Worm (Caenorhabditis elegans) whole organism, L1 larva: Measurements from ENCODE around the gene F36D3.14.

Experiments
- aly-2 ChIP-seq: fragments of 150-350 bp; optimal IDR thresholded peaks from 2 replicates; lab custom pipeline; 2014; ENCODE audit warnings: missing biosample characterization, missing genetic modification characterization
- nhr-11 ChIP-seq: fragments of 150-350 bp; optimal IDR thresholded peaks from 2 replicates; lab custom pipeline; 2014; ENCODE audit warnings: missing biosample characterization, missing genetic modification characterization
- nhr-237 ChIP-seq: fragments of 150-350 bp; optimal IDR thresholded peaks from 2 replicates; lab custom pipeline; 2014; ENCODE audit warnings: missing biosample characterization, missing genetic modification characterization
- nhr-71 ChIP-seq: sonication (generic microtip); optimal IDR thresholded peaks from 2 replicates; lab custom pipeline; 2016; ENCODE audit warnings: mild to moderate bottlenecking, missing genetic modification characterization, moderate library complexity, missing compliant biosample characterization
- pqm-1 ChIP-seq: sonication (generic microtip); optimal IDR thresholded peaks from 3 replicates; lab custom pipeline; 2017; ENCODE audit warnings: missing biosample characterization, missing genetic modification characterization
- skn-1 ChIP-seq: fragments of 150-350 bp; optimal IDR thresholded peaks from 2 replicates; lab custom pipeline; 2014; ENCODE audit warnings: missing biosample characterization, missing genetic modification characterization
- ztf-11 ChIP-seq, 2 experiments: sonication (generic microtip); optimal IDR thresholded peaks; 2 replicates each; lab custom pipeline; 2016 to 2017; ENCODE audit warnings: missing genetic modification characterization in 2 of 2, missing biosample characterization in 1 of 2, missing compliant biosample characterization in 1 of 2

- TF ChIP-seq nhr-71 (no peak), nhr-11 (no peak), skn-1 (no peak), ztf-11 (tag; optimal IDR thresholded peaks at IDR 0.05; lab: Kevin White, UChicago) (no peak), aly-2 (no peak), pqm-1 (tag; lab: Kevin White, UChicago) (no peak), nhr-237 (no peak)
Measured at ce11 chrV:16467840-16468239, 35.2 kb downstream of the F36D3.14 start, which contains the start of gene sru-44.
